Fruit fly (Drosophila melanogaster): ENCODE results near the gene 5-HT2A.

The 5-HT2A gene

DNA sequence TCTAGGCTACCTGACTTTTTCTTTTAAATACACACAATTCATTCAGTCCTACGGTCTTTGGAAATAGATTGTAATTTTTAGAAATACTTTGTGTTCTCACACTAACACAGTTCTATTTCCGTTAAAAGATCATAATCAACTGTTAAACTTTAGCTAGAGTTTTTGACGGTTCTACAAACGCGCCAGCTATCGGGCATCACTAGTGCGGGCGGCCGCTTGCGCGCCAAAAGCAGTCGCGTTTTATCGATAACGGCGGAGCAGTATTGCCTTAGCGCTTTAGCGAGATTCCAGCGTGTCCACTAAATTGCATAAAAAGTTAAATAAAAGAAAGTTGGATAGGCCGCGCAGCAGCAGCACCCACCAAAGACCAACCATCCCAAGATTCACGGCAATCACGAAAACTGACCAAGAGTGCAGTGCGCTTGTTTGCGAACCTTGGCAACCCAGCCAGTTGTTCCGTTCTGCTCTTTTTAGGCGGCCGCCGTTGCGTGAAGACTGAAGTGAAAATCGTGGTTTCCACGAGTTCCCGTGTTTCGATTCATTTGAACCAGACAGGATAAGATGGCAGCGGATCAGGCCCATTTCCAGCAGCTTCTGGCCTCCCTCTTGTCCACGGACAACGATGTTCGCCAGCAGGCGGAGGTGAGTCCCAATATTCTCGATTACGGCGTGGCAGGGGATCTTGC lies 36.6 kb downstream of the 5-HT2A start, which contains the start of gene Karybeta3 (continued):
- peak; percentile 66 for TF ChIP-seq CG10209 (GFP tag; optimal IDR thresholded peaks at IDR 0.05)
- TF ChIP-seq CG15073 (GFP tag; optimal IDR thresholded peaks at IDR 0.05), result no peak
- TF ChIP-seq pfk (GFP tag; optimal IDR thresholded peaks at IDR 0.05), result peak; percentile 66
- peak; percentile 51 for TF ChIP-seq CG1602 (GFP tag; optimal IDR thresholded peaks at IDR 0.05)
- peak; percentile 85 for TF ChIP-seq NC2β (GFP tag; optimal IDR thresholded peaks at IDR 0.05)
- peak; percentile 76 for TF ChIP-seq CG3995 (GFP tag; optimal IDR thresholded peaks at IDR 0.05)
- TF ChIP-seq Dref (GFP tag; IDR thresholded peaks at IDR 0.05), result peak; percentile 89
- TF ChIP-seq CG9215 (GFP tag; IDR thresholded peaks at IDR 0.05), result peak; percentile 61
- TF ChIP-seq CG11560 (tag; IDR thresholded peaks at IDR 0.05), result peak; percentile 46; the same call in 1 of the 3 replicates
- peak; percentile 69; the same call in 1 of the 2 replicates for TF ChIP-seq Adf1 (GFP tag; IDR thresholded peaks at IDR 0.05)
- TF ChIP-seq mirr (GFP tag; optimal IDR thresholded peaks at IDR 0.05), result peak; percentile 70
- peak; percentile 76 for TF ChIP-seq CG12769 (tag; optimal IDR thresholded peaks at IDR 0.05)
- peak; percentile 39 for TF ChIP-seq unc-4 (GFP tag; IDR thresholded peaks at IDR 0.05; ENCODE audit: partially characterized antibody)
- TF ChIP-seq Med (GFP tag), result peak; percentile 98
- TF ChIP-seq H15 (GFP tag; IDR thresholded peaks at IDR 0.05), result peak; percentile 56; the same call in 1 of the 3 replicates
- peak; percentile 17; the same call in 1 of the 2 replicates for TF ChIP-seq wor (GFP tag; IDR thresholded peaks at IDR 0.05)
- TF ChIP-seq ash1 (GFP tag; optimal IDR thresholded peaks at IDR 0.05), result no peak
- TF ChIP-seq CG2129 (GFP tag; IDR thresholded peaks at IDR 0.05; ENCODE audit: partially characterized antibody), result no peak
- TF ChIP-seq slbo (GFP tag; IDR thresholded peaks at IDR 0.05), result peak; percentile 78
- no peak for TF ChIP-seq D (optimal IDR thresholded peaks at IDR 0.05)
- TF ChIP-seq D (GFP tag; optimal IDR thresholded peaks at IDR 0.05), result peak; percentile 50
- peak; percentile 60 for TF ChIP-seq Xrp1 (GFP tag; IDR thresholded peaks at IDR 0.05)
- TF ChIP-seq CG7372 (GFP tag; IDR thresholded peaks at IDR 0.05), result peak; percentile 69; the same call in 1 of the 2 replicates
- no peak; the same call in 2 of the 3 replicates for TF ChIP-seq hb (GFP tag; IDR thresholded peaks at IDR 0.05; ENCODE audit: partially characterized antibody)
- TF ChIP-seq sim (GFP tag; IDR thresholded peaks at IDR 0.05), result peak; percentile 41; the same call in 1 of the 2 replicates
- peak; percentile 61; the same call in 2 of the 3 replicates for TF ChIP-seq Doc3 (GFP tag; IDR thresholded peaks at IDR 0.05; ENCODE audit: partially characterized antibody)
- no peak for TF ChIP-seq yki (optimal IDR thresholded peaks at IDR 0.05)
- peak; percentile 83 for TF ChIP-seq Dip3 (GFP tag; optimal IDR thresholded peaks at IDR 0.05)
- peak; percentile 84 for TF ChIP-seq dm (GFP tag; optimal IDR thresholded peaks at IDR 0.05)
- no peak for TF ChIP-seq Gsc (GFP tag; IDR thresholded peaks at IDR 0.05)
- peak; percentile 55; the same call in 2 of the 3 replicates for TF ChIP-seq vnd (GFP tag; IDR thresholded peaks at IDR 0.05; ENCODE audit: partially characterized antibody)
- TF ChIP-seq zen (tag; optimal IDR thresholded peaks at IDR 0.05), result no peak
- TF ChIP-seq org-1 (GFP tag; optimal IDR thresholded peaks at IDR 0.05), result peak; percentile 40
- peak; percentile 86 for TF ChIP-seq CHES-1-like (GFP tag; optimal IDR thresholded peaks at IDR 0.05)
- peak; percentile 71; the same call in 1 of the 2 replicates for TF ChIP-seq sisA (GFP tag; IDR thresholded peaks at IDR 0.05)
- no peak for TF ChIP-seq Jarid2 (GFP tag; optimal IDR thresholded peaks at IDR 0.05)
- TF ChIP-seq CG3163 (GFP tag; optimal IDR thresholded peaks at IDR 0.05), result peak; percentile 71
- TF ChIP-seq hkb (optimal IDR thresholded peaks at IDR 0.05), result peak; percentile 80
- peak; percentile 86 for TF ChIP-seq hkb (GFP tag; IDR thresholded peaks at IDR 0.05)
- peak; percentile 64 for TF ChIP-seq luna (GFP tag; optimal IDR thresholded peaks at IDR 0.05)
- no peak for TF ChIP-seq Doc2 (GFP tag; IDR thresholded peaks at IDR 0.05)
- peak; percentile 82 for TF ChIP-seq Xbp1 (GFP tag; optimal IDR thresholded peaks at IDR 0.05)
- TF ChIP-seq HLH3B (GFP tag; IDR thresholded peaks at IDR 0.05), result peak; percentile 73
- peak; percentile 78 for TF ChIP-seq Meics (GFP tag; optimal IDR thresholded peaks at IDR 0.05)
- peak; percentile 76 for TF ChIP-seq Ptx1 (GFP tag; IDR thresholded peaks at IDR 0.05)
- TF ChIP-seq CG12942 (GFP tag; optimal IDR thresholded peaks at IDR 0.05), result peak; percentile 65
- TF ChIP-seq zen2 (GFP tag; IDR thresholded peaks at IDR 0.05; ENCODE audit: partially characterized antibody), result no peak; the same call in 2 of the 3 replicates
- no peak for TF ChIP-seq eve (GFP tag; optimal IDR thresholded peaks at IDR 0.05)
- TF ChIP-seq CG11695 (GFP tag; IDR thresholded peaks at IDR 0.05), result peak; percentile 62; the same call in 1 of the 3 replicates
- TF ChIP-seq CG10147 (GFP tag; optimal IDR thresholded peaks at IDR 0.05), result no peak
